Fruit fly (Drosophila melanogaster) whole organism, wandering third instar larva: ENCODE results near the gene Trm7-32.

ENCODE experiments used
- GATAd ChIP-seq: sonication (Bioruptor generic); optimal IDR thresholded peaks from 2 replicates; lab custom pipeline; 2016; ENCODE audit warnings: missing biosample characterization, missing genetic modification characterization
- Hr78 ChIP-seq: fragments of >200 bp; optimal IDR thresholded peaks from 2 replicates; lab custom pipeline; 2017; ENCODE audit warnings: missing biosample characterization, missing genetic modification characterization
- Mio ChIP-seq: sonication (Bioruptor generic); optimal IDR thresholded peaks from 2 replicates; lab custom pipeline; 2016; ENCODE audit warnings: missing biosample characterization, missing genetic modification characterization
- Sp1 ChIP-seq: fragments of 200-800 bp; sonication (Bioruptor generic); optimal IDR thresholded peaks from 3 replicates; lab custom pipeline; 2019; ENCODE audit warnings: missing biosample characterization, mild to moderate bottlenecking, missing genetic modification characterization, moderate library complexity
- br ChIP-seq: fragments of 200-800 bp; sonication (Bioruptor generic); optimal IDR thresholded peaks from 2 replicates; lab custom pipeline; 2016; ENCODE audit warnings: missing biosample characterization, missing genetic modification characterization
- lola ChIP-seq: fragments of >200 bp; optimal IDR thresholded peaks from 2 replicates; lab custom pipeline; 2017; ENCODE audit warnings: missing biosample characterization, missing genetic modification characterization
- pan ChIP-seq: fragments of >200 bp; optimal IDR thresholded peaks from 2 replicates; lab custom pipeline; 2017
- psq ChIP-seq: fragments of 200-800 bp; sonication (Bioruptor generic); optimal IDR thresholded peaks from 3 replicates; lab custom pipeline; 2017; ENCODE audit warnings: missing biosample characterization, mild to moderate bottlenecking, missing genetic modification characterization, moderate library complexity
- sage ChIP-seq: fragments of 200-800 bp; sonication (Bioruptor generic); optimal IDR thresholded peaks from 2 replicates; lab custom pipeline; 2016; ENCODE audit warnings: missing biosample characterization, mild to moderate bottlenecking, missing genetic modification characterization
- sv ChIP-seq: fragments of 200-800 bp; sonication (Bioruptor generic); optimal IDR thresholded peaks from 3 replicates; lab custom pipeline; 2016; ENCODE audit warnings: missing biosample characterization, missing genetic modification characterization
- usp ChIP-seq: fragments of >200 bp; optimal IDR thresholded peaks from 2 replicates; lab custom pipeline; 2017; ENCODE audit warnings: missing biosample characterization, missing genetic modification characterization

- peak; percentile 46 for TF ChIP-seq Mio (GFP tag; lab: Kevin White, UChicago)
- TF ChIP-seq psq (GFP tag; lab: Kevin White, UChicago): peak; percentile 89
- TF ChIP-seq GATAd: peak; percentile 30
- peak; percentile 92 for TF ChIP-seq sv (GFP tag; lab: Kevin White, UChicago)
- TF ChIP-seq sage: peak; percentile 92
- TF ChIP-seq Hr78 (GFP tag; lab: Kevin White, UChicago): no peak
- peak; percentile 97 for TF ChIP-seq Sp1
- TF ChIP-seq lola (GFP tag; lab: Kevin White, UChicago): no peak
- no peak for TF ChIP-seq usp (GFP tag; lab: Kevin White, UChicago)
- no peak for TF ChIP-seq pan
- peak; percentile 93 for TF ChIP-seq br
Measured at dm6 chr3R:17080666-17081358, 40.3 kb downstream of the Trm7-32 start.
